Worm (Caenorhabditis elegans) whole organism, L3 larva: ENCODE results near the gene unc-50.
"Not testable (repeated sequence)": the region's sequence is repeated elsewhere in the genome, so short reads cannot be mapped to it uniquely, and the experiment has no call there.

Experiments used
- ZK546.5 ChIP-seq: sonication (generic microtip); optimal IDR thresholded peaks from 2 replicates; lab custom pipeline; 2017; ENCODE audit warnings: missing biosample characterization, missing genetic modification characterization
- aly-2 ChIP-seq: fragments of 150-350 bp; optimal IDR thresholded peaks from 2 replicates; lab custom pipeline; 2014; ENCODE audit warnings: missing biosample characterization, missing genetic modification characterization
- ama-1 ChIP-seq: fragments of 150-350 bp; optimal IDR thresholded peaks from 2 replicates; lab custom pipeline; 2018
- ceh-9 ChIP-seq: sonication (generic microtip); optimal IDR thresholded peaks from 2 replicates; lab custom pipeline; 2018; ENCODE audit warnings: missing biosample characterization, missing genetic modification characterization
- elt-2 ChIP-seq: sonication (generic microtip); optimal IDR thresholded peaks from 2 replicates; lab custom pipeline; 2016; ENCODE audit warnings: missing genetic modification reagents, mild to moderate bottlenecking, missing genetic modification characterization, missing compliant biosample characterization
- fkh-10 ChIP-seq: sonication (generic microtip); optimal IDR thresholded peaks from 2 replicates; lab custom pipeline; 2017; ENCODE audit warnings: missing biosample characterization, missing genetic modification reagents, missing genetic modification characterization
- nhr-25 ChIP-seq: sonication (generic microtip); optimal IDR thresholded peaks from 2 replicates; lab custom pipeline; 2017; ENCODE audit warnings: missing biosample characterization, missing genetic modification characterization
- nhr-28 ChIP-seq: fragments of 150-350 bp; optimal IDR thresholded peaks from 2 replicates; lab custom pipeline; 2014; ENCODE audit warnings: missing biosample characterization, missing genetic modification characterization
- nhr-76 ChIP-seq: fragments of 150-350 bp; sonication (generic microtip); optimal IDR thresholded peaks from 5 replicates; lab custom pipeline; 2014; ENCODE audit warnings: missing biosample characterization, missing genetic modification characterization
- pqm-1 ChIP-seq: fragments of 150-350 bp; optimal IDR thresholded peaks from 2 replicates; lab custom pipeline; 2017; ENCODE audit warnings: missing biosample characterization, missing genetic modification characterization, inconsistent platforms
- sea-2 ChIP-seq: fragments of 150-350 bp; sonication (generic microtip); optimal IDR thresholded peaks from 4 replicates; lab custom pipeline; 2014; ENCODE audit warnings: missing biosample characterization, missing genetic modification reagents, missing genetic modification characterization
- snpc-4 ChIP-seq: fragments of 150-350 bp; optimal IDR thresholded peaks from 2 replicates; lab custom pipeline; 2014; ENCODE audit warnings: missing biosample characterization, missing genetic modification characterization
- unc-39 ChIP-seq: sonication (generic microtip); optimal IDR thresholded peaks from 4 replicates; lab custom pipeline; 2017; ENCODE audit warnings: missing biosample characterization, missing genetic modification characterization
- unc-62 ChIP-seq: fragments of 150-350 bp; sonication (generic microtip); optimal IDR thresholded peaks from 4 replicates; lab custom pipeline; 2014; ENCODE audit warnings: missing biosample characterization, missing genetic modification reagents, missing genetic modification characterization

DNA sequence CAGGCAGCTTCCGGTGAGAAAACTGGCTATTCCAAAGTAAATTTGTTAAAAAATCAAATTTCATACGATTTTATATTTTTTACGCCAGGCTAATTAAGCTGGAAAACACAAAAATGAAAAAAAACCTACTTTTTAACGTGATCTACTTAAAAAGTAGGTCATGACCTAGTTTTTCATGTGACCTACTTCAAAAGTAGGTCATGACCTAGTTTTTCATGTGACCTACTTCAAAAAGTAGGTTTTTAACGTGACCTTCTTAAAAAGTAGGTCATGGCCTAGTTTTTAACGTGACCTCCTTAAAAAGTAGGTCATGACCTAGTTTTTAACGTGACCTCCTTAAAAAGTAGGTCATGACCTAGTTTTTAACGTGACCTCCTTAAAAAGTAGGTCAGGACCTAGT, 1.3 kb downstream of the unc-50 start:
- TF ChIP-seq unc-62; unc-39; nhr-28; sea-2 (GFP tag; lab: Kevin White, UChicago); ceh-9; elt-2; ZK546.5; nhr-25; nhr-76 (tag; lab: Kevin White, UChicago); aly-2 (tag; lab: Kevin White, UChicago); ama-1 (lab: Kevin White, UChicago); pqm-1; snpc-4 (tag; lab: Kevin White, UChicago); fkh-10 (GFP tag; lab: Kevin White, UChicago): not testable (repeated sequence)
